Worm (Caenorhabditis elegans): ENCODE results near the gene tmed-12.
"Not testable (repeated sequence)": the region's sequence is repeated elsewhere in the genome, so short reads cannot be mapped to it uniquely, and the experiment has no call there.

Gene tmed-12

ce11 chrX:147824-148223 lies 15.1 kb downstream of the tmed-12 start, which contains the start of gene Y73B3A.11:
Gene Y73B3A.11, plus strand, starts transcription at chrX:148124.
- TF ChIP-seq eor-1 (tag; optimal IDR thresholded peaks at IDR 0.05) (no peak), elt-3 (tag; optimal IDR thresholded peaks at IDR 0.05) (no peak), ceh-9 (tag; optimal IDR thresholded peaks at IDR 0.05) (no peak), egl-5 (tag; optimal IDR thresholded peaks at IDR 0.05) (no peak), nhr-12 (tag; optimal IDR thresholded peaks at IDR 0.05) (no peak), ztf-4 (tag; optimal IDR thresholded peaks at IDR 0.05) (no peak), unc-39 (tag; optimal IDR thresholded peaks at IDR 0.05) (no peak), ztf-11 (tag; optimal IDR thresholded peaks at IDR 0.05) (no peak), tbx-2 (tag; optimal IDR thresholded peaks at IDR 0.05) (no peak), aly-2 (tag; optimal IDR thresholded peaks at IDR 0.05) (no peak), lsy-12 (tag; optimal IDR thresholded peaks at IDR 0.05) (no peak), elt-1 (tag; optimal IDR thresholded peaks at IDR 0.05) (no peak), nhr-67 (tag; optimal IDR thresholded peaks at IDR 0.05) (no peak), lin-39 (tag; optimal IDR thresholded peaks at IDR 0.05) (no peak), pqm-1 (tag; optimal IDR thresholded peaks at IDR 0.05) (no peak), lin-15B (tag; optimal IDR thresholded peaks at IDR 0.05) (no peak), fkh-10 (GFP tag; optimal IDR thresholded peaks at IDR 0.05) (no peak), nhr-77 (tag; optimal IDR thresholded peaks at IDR 0.05) (no peak)

DNA sequence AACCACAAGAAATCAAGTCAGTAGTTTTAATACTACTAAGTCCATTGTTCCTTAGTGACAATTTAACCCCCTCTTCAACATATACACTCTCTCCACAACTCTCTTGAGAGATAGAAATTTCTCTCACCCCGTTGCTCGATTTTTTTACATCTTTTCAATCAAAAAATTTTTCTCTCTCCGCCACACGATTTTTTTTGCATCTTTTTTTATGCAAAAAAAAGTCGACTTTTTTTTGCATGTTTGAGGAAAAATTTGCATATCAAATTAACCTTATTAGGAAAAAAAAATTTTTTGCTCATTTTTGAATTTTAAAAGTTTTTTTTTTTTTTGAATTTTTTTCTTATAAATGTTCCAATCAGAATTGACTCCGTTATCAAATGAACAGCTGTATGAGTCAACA lies 16.1 kb downstream of the tmed-12 start:
- TF ChIP-seq elt-1 (tag; optimal IDR thresholded peaks at IDR 0.05) (no peak), nhr-11 (tag; optimal IDR thresholded peaks at IDR 0.05) (no peak)

DNA sequence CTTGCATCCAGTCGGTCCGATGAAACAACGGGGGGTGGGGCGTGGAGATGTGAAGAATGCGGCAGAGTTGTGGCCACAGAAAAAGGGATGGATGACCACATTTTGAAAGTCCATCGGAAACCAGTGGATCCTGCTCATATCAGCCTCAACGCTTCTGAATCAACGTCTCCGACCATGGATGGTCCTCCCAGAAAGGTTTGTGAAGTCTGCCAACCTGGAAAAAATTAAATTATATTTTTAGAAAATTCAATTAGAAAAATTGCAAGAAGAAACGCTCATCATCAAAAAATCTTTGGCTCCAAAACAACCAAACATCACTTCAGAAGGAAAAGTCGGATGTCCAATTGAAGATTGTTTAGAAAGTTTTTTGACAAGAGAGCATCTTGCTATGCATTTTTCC lies 21.8 kb downstream of the tmed-12 start, which contains the start of gene Y73B3A.8:
Y73B3A.8 (minus strand) TSS at position 101 of the 400 bp plus-strand sequence.
- TF ChIP-seq lin-39 (tag; optimal IDR thresholded peaks at IDR 0.05) (no peak), lsy-12 (tag; optimal IDR thresholded peaks at IDR 0.05) (no peak), nhr-12 (tag; optimal IDR thresholded peaks at IDR 0.05) (no peak), pqm-1 (tag; optimal IDR thresholded peaks at IDR 0.05) (no peak), elt-3 (tag; optimal IDR thresholded peaks at IDR 0.05) (no peak), nhr-77 (tag; optimal IDR thresholded peaks at IDR 0.05) (no peak), fos-1 (tag; optimal IDR thresholded peaks at IDR 0.05) (no peak), snpc-4 (tag; optimal IDR thresholded peaks at IDR 0.05) (no peak), nhr-43 (tag; optimal IDR thresholded peaks at IDR 0.05; ENCODE audit: poor library complexity, severe bottlenecking) (no peak), skn-1 (tag; optimal IDR thresholded peaks at IDR 0.05) (no peak), lin-15B (tag; optimal IDR thresholded peaks at IDR 0.05) (no peak), R02D3.7 (tag; optimal IDR thresholded peaks at IDR 0.05) (no peak), sea-2 (GFP tag; optimal IDR thresholded peaks at IDR 0.05) (no peak), ceh-28 (tag; optimal IDR thresholded peaks at IDR 0.05) (no peak), eor-1 (tag; optimal IDR thresholded peaks at IDR 0.05) (no peak), egl-27 (tag; optimal IDR thresholded peaks at IDR 0.05) (no peak), daf-12 (tag; optimal IDR thresholded peaks at IDR 0.05) (no peak)

- not testable (repeated sequence) for TF ChIP-seq ZK546.5, nhr-67, mml-1 (tag; optimal IDR thresholded peaks at IDR 0.05)
Measured at ce11 chrX:119363-119762, 43.6 kb downstream of the tmed-12 start, which contains the start of gene fbxa-16. Gene fbxa-16, plus strand, starts transcription at chrX:119663.

DNA sequence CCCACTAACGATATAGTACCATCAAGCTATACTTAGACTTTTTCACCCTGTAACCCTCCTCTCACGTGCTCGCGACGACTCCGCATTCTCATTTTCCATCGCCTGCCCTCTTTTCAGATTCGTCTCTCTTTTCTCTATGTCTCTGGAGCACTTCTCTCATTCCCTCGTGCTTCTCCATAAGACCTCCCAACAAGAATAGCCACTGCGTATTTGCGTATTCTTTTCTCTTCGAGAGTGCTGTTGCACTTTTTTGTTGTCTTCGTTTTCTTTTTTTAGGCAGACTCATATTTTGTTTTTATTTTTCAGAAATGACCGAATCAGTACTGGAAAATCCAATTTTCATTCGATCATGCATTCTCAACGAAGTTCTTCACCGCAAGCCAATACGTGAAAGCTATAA lies 45.9 kb downstream of the tmed-12 start, which contains the start of gene fbxa-222:
fbxa-222 (plus strand) TSS at position 301 of the 400 bp plus-strand sequence.
- TF ChIP-seq ztf-4 (tag; optimal IDR thresholded peaks at IDR 0.05) = no peak
- TF ChIP-seq skn-1 (tag; optimal IDR thresholded peaks at IDR 0.05) = no peak
- TF ChIP-seq daf-12 (tag; optimal IDR thresholded peaks at IDR 0.05) = no peak
- no peak for TF ChIP-seq aly-2 (tag; optimal IDR thresholded peaks at IDR 0.05)

ce11 chrX:114400-114799 lies 48.5 kb downstream of the tmed-12 start, which contains the start of gene fbxa-221:
Gene fbxa-221, plus strand, starts transcription at chrX:114700.
- not testable (repeated sequence) for TF ChIP-seq egl-27, skn-1, nhr-77 (tag; optimal IDR thresholded peaks at IDR 0.05)

All from whole organism, L3 larva.